Worm (Caenorhabditis elegans): ENCODE data around the gene ugt-41.

DNA sequence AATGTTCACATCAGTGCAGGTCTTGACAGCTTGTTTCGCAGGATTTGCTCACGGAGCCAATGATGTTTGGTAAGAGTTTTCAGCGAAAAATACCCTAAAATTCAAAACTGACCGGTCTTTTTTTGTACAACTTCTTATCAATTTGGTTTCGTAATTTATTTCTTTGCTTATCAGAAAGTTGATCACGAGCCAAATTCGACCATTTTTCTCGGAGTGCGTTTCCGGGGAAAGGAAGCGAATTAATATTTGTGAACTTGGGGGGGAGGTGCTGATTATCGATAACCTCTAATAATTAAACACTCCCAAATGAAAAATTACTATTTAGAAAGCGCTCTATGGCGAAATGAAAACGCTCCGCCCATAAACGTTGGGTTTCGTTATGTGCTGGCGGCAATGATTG lies 23.2 kb upstream of the ugt-41 start:
- no peak for TF ChIP-seq sptf-1 (tag; optimal IDR thresholded peaks at IDR 0.05)
- TF ChIP-seq fos-1 (tag; optimal IDR thresholded peaks at IDR 0.05), result no peak
- TF ChIP-seq aly-2 (tag; optimal IDR thresholded peaks at IDR 0.05), result no peak
- no peak for TF ChIP-seq dpl-1 (GFP tag; optimal IDR thresholded peaks at IDR 0.05)
